Worm (Caenorhabditis elegans): ENCODE measurements around the gene ZK652.8.

DNA sequence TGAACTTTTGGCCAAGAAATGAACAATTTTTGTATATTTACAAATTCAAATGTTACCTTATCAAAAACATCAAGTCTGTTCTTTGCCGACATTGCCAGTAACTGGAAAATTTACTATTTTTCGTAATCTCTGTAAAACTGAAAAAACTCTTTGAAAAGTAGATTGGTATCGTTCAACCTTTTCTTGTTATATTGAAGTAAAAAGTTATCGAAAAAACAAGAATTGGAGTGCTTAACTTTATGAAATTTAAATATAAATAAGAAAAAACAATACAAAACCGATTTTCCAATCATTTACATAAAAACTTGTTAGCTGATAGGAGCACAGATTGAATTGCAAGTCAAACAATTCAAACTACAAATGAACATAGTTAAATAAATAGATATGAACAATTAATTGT is 41.4 kb upstream of the ZK652.8 start, which contains the start of gene ZK688.11:
- TF ChIP-seq ekl-4 (GFP tag; IDR thresholded peaks at IDR 0.05) (no peak), hrde-1 (tag; optimal IDR thresholded peaks at IDR 0.05; ENCODE audit: borderline replicate concordance) (no peak), xnd-1 (tag; optimal IDR thresholded peaks at IDR 0.05) (no peak), ama-1 (optimal IDR thresholded peaks at IDR 0.05) (no peak), ama-1 (GFP tag; optimal IDR thresholded peaks at IDR 0.05) (no peak), nhr-90 (tag; optimal IDR thresholded peaks at IDR 0.05) (no peak)

Data from whole organism, young adult.